Fruit fly (Drosophila melanogaster): ENCODE data around the gene vvl.

vvl gene

dm6 chr3L:6789788-6790325 is at the start of gene vvl:
vvl (plus strand) TSS chr3L:6790158.
- TF ChIP-seq Ets96B (tag; optimal IDR thresholded peaks at IDR 0.05) (peak; percentile 7), CG32006 (GFP tag; optimal IDR thresholded peaks at IDR 0.05) (no peak), CG6854 (GFP tag; optimal IDR thresholded peaks at IDR 0.05) (no peak), Sox15 (GFP tag; optimal IDR thresholded peaks at IDR 0.05) (no peak), CG11762 (GFP tag; optimal IDR thresholded peaks at IDR 0.05; ENCODE audit: insufficient read depth) (no peak), Met (GFP tag; optimal IDR thresholded peaks at IDR 0.05) (no peak), Hr38 (GFP tag; optimal IDR thresholded peaks at IDR 0.05) (no peak), CG7368 (GFP tag; optimal IDR thresholded peaks at IDR 0.05) (no peak), ss (GFP tag; optimal IDR thresholded peaks at IDR 0.05) (peak; percentile 53 to 69), lz (GFP tag; optimal IDR thresholded peaks at IDR 0.05) (no peak), Smox (GFP tag; optimal IDR thresholded peaks at IDR 0.05) (no peak), svp (GFP tag) (no peak), fd59A (GFP tag; optimal IDR thresholded peaks at IDR 0.05) (no peak), eg (GFP tag; IDR thresholded peaks at IDR 0.05) (peak; percentile 80), Hr4 (GFP tag; optimal IDR thresholded peaks at IDR 0.05) (no peak), Eip75B (GFP tag; optimal IDR thresholded peaks at IDR 0.05) (no peak), CG6808 (GFP tag; optimal IDR thresholded peaks at IDR 0.05) (peak; percentile 43), cyc (GFP tag; optimal IDR thresholded peaks at IDR 0.05) (no peak), Lpt (GFP tag; optimal IDR thresholded peaks at IDR 0.05) (no peak), CG15336 (GFP tag; IDR thresholded peaks at IDR 0.05) (peak; percentile 32; the same call in 1 of the 2 replicates), Ets21C (GFP tag; optimal IDR thresholded peaks at IDR 0.05) (no peak), acj6 (GFP tag; optimal IDR thresholded peaks at IDR 0.05) (no peak), CG1621 (tag; optimal IDR thresholded peaks at IDR 0.05) (peak; percentile 13), CG6163 (GFP tag; IDR thresholded peaks at IDR 0.05) (peak; percentile 64), fd85E (GFP tag; optimal IDR thresholded peaks at IDR 0.05) (no peak), dsx (GFP tag; optimal IDR thresholded peaks at IDR 0.05; ENCODE audit: poor library complexity, severe bottlenecking) (no peak), CG10669 (GFP tag; optimal IDR thresholded peaks at IDR 0.05) (peak; percentile 10), Sox14 (GFP tag; optimal IDR thresholded peaks at IDR 0.05) (no peak), CG34406 (GFP tag; optimal IDR thresholded peaks at IDR 0.05) (no peak), CG8119 (GFP tag; IDR thresholded peaks at IDR 0.05) (no peak; the same call in 2 of the 3 replicates), CG10631 (GFP tag; optimal IDR thresholded peaks at IDR 0.05) (no peak), esn (GFP tag; optimal IDR thresholded peaks at IDR 0.05) (peak; percentile 5), Hr39 (GFP tag; optimal IDR thresholded peaks at IDR 0.05) (no peak), CG3919 (GFP tag; optimal IDR thresholded peaks at IDR 0.05) (peak; percentile 12), CG6276 (GFP tag; optimal IDR thresholded peaks at IDR 0.05) (no peak), CG8632 (GFP tag; optimal IDR thresholded peaks at IDR 0.05) (no peak), topi (GFP tag; optimal IDR thresholded peaks at IDR 0.05) (no peak), CG31627 (GFP tag; optimal IDR thresholded peaks at IDR 0.05) (no peak), CG11294 (GFP tag; IDR thresholded peaks at IDR 0.05) (no peak), Blimp-1 (GFP tag; optimal IDR thresholded peaks at IDR 0.05) (no peak), net (GFP tag; optimal IDR thresholded peaks at IDR 0.05) (no peak), achi (GFP tag; optimal IDR thresholded peaks at IDR 0.05) (no peak), Eip78C (GFP tag) (no peak), CG6792 (GFP tag; optimal IDR thresholded peaks at IDR 0.05) (no peak), pdm3 (GFP tag; optimal IDR thresholded peaks at IDR 0.05) (no peak), CG3032 (tag; optimal IDR thresholded peaks at IDR 0.05) (peak; percentile 6), spab (GFP tag; optimal IDR thresholded peaks at IDR 0.05) (peak; percentile 2), CG11902 (GFP tag; optimal IDR thresholded peaks at IDR 0.05) (no peak), CG8319 (GFP tag; optimal IDR thresholded peaks at IDR 0.05) (peak; percentile 7), Gug (GFP tag; IDR thresholded peaks at IDR 0.05) (no peak), Sox102F (GFP tag; optimal IDR thresholded peaks at IDR 0.05) (no peak), fkh (GFP tag; optimal IDR thresholded peaks at IDR 0.05) (no peak)
